Worm (Caenorhabditis elegans) whole organism, L4 larva: Measurements from ENCODE around the gene scl-15.

Source experiments
- D1046.2 ChIP-seq: fragments of 200-800 bp; sonication (Bioruptor generic); IDR thresholded peaks from 2 replicates; pipeline ENCODE4 v1.3.6; 2022; ENCODE audit warnings: missing genetic modification characterization, missing compliant biosample characterization
- T20F7.1 ChIP-seq: fragments of 200-800 bp; sonication (Bioruptor generic); optimal IDR thresholded peaks from 2 replicates; lab custom pipeline; 2018; ENCODE audit warnings: mild to moderate bottlenecking, missing genetic modification characterization, missing compliant biosample characterization
- aha-1 ChIP-seq: fragments of 150-350 bp; peaks from one replicate; lab custom pipeline; 2014; ENCODE audit warnings: missing biosample characterization, missing genetic modification characterization
- ceh-28 ChIP-seq: fragments of 150-350 bp; optimal IDR thresholded peaks from 2 replicates; lab custom pipeline; 2014; ENCODE audit warnings: missing biosample characterization, missing genetic modification reagents, missing genetic modification characterization
- cey-2 ChIP-seq: sonication (generic microtip); optimal IDR thresholded peaks from 3 replicates; lab custom pipeline; 2017; ENCODE audit warnings: missing genetic modification characterization, mild to moderate bottlenecking, missing compliant biosample characterization, antibody characterized with exemption, borderline replicate concordance; ENCODE audit not compliant: insufficient read depth
- daf-12 ChIP-seq: fragments of 150-350 bp; optimal IDR thresholded peaks from 2 replicates; lab custom pipeline; 2014; ENCODE audit warnings: missing biosample characterization, missing genetic modification reagents, missing genetic modification characterization
- daf-16 ChIP-seq, 3 experiments: sonication (generic microtip); optimal IDR thresholded peaks; 2 replicates each; lab custom pipeline; 2016 to 2017; ENCODE audit warnings: missing genetic modification characterization in 3 of 3, missing genetic modification reagents in 3 of 3, mild to moderate bottlenecking in 2 of 3, missing compliant biosample characterization in 2 of 3, missing biosample characterization in 1 of 3, moderate library complexity in 1 of 3
- dmd-6 ChIP-seq: fragments of 200-800 bp; sonication (Bioruptor generic); IDR thresholded peaks from 2 replicates; pipeline ENCODE4 v1.3.6; 2022; ENCODE audit warnings: missing genetic modification reagents, missing genetic modification characterization, missing compliant biosample characterization
- egl-43 ChIP-seq: fragments of 200-800 bp; sonication (Bioruptor generic); IDR thresholded peaks from 2 replicates; pipeline ENCODE4 v1.3.6; 2022; ENCODE audit warnings: missing genetic modification reagents, missing genetic modification characterization, missing compliant biosample characterization
- fkh-10 ChIP-seq: fragments of 150-350 bp; optimal IDR thresholded peaks from 2 replicates; lab custom pipeline; 2014; ENCODE audit warnings: missing biosample characterization, missing genetic modification reagents, missing genetic modification characterization
- fos-1 ChIP-seq: fragments of 150-350 bp; optimal IDR thresholded peaks from 2 replicates; lab custom pipeline; 2014; ENCODE audit warnings: missing biosample characterization, missing genetic modification characterization
- hif-1 ChIP-seq, 2 experiments: sonication (generic microtip); optimal IDR thresholded peaks; 2 replicates each; lab custom pipeline; 2016 to 2017; ENCODE audit warnings: missing compliant biosample characterization in 2 of 2, missing genetic modification characterization in 2 of 2, missing genetic modification reagents in 2 of 2, missing genotype in 2 of 2, mild to moderate bottlenecking in 1 of 2
- hlh-11 ChIP-seq: fragments of 200-800 bp; sonication (Bioruptor generic); optimal IDR thresholded peaks from 2 replicates; lab custom pipeline; 2018; ENCODE audit warnings: mild to moderate bottlenecking, missing genetic modification characterization, missing compliant biosample characterization
- hlh-30 ChIP-seq: sonication (generic microtip); optimal IDR thresholded peaks from 2 replicates; lab custom pipeline; 2017; ENCODE audit warnings: antibody characterized with exemption, mild to moderate bottlenecking, missing genetic modification characterization, missing compliant biosample characterization; ENCODE audit not compliant: insufficient read depth
- lim-7 ChIP-seq: fragments of 200-800 bp; sonication (Bioruptor generic); IDR thresholded peaks from 2 replicates; pipeline ENCODE4 v1.3.6; 2022; ENCODE audit warnings: missing genetic modification characterization, missing compliant biosample characterization
- lin-39 ChIP-seq: fragments of 150-350 bp; optimal IDR thresholded peaks from 2 replicates; lab custom pipeline; 2014; ENCODE audit warnings: missing biosample characterization, missing genetic modification reagents, missing genetic modification characterization
- lir-3 ChIP-seq: sonication (generic microtip); optimal IDR thresholded peaks from 2 replicates; lab custom pipeline; 2016; ENCODE audit warnings: mild to moderate bottlenecking, missing genetic modification characterization, missing compliant biosample characterization
- lsy-2 ChIP-seq, 2 experiments: fragments of 150-350 bp in 1 of 2; sonication (generic microtip) in 1 of 2; optimal IDR thresholded peaks; 2 replicates each; lab custom pipeline; 2014 to 2017; ENCODE audit warnings: missing biosample characterization in 2 of 2, missing genetic modification characterization in 2 of 2
- mes-2 ChIP-seq: sonication (generic microtip); optimal IDR thresholded peaks from 2 replicates; lab custom pipeline; 2016; ENCODE audit warnings: missing genotype, mild to moderate bottlenecking, missing genetic modification characterization, missing compliant biosample characterization; ENCODE audit not compliant: poor library complexity, severe bottlenecking
- nhr-10 ChIP-seq: fragments of 150-350 bp; optimal IDR thresholded peaks from 2 replicates; lab custom pipeline; 2014; ENCODE audit warnings: missing biosample characterization, missing genetic modification characterization
- nhr-237 ChIP-seq: sonication (generic microtip); optimal IDR thresholded peaks from 2 replicates; lab custom pipeline; 2017; ENCODE audit warnings: missing biosample characterization, missing genetic modification characterization
- nhr-28 ChIP-seq: fragments of 150-350 bp; optimal IDR thresholded peaks from 2 replicates; lab custom pipeline; 2014; ENCODE audit warnings: missing biosample characterization, missing genetic modification characterization
- nhr-42 ChIP-seq: fragments of 200-800 bp; sonication (Bioruptor generic); IDR thresholded peaks from 2 replicates; pipeline ENCODE4 v1.3.6; 2022; ENCODE audit warnings: missing genetic modification characterization, missing compliant biosample characterization
- set-16 ChIP-seq: fragments of 200-800 bp; sonication (Bioruptor generic); IDR thresholded peaks from 2 replicates; pipeline ENCODE4 v1.3.6; 2022; ENCODE audit warnings: missing genetic modification reagents, missing genetic modification characterization, missing compliant biosample characterization
- snpc-1.2 ChIP-seq: fragments of 200-800 bp; sonication (Bioruptor generic); IDR thresholded peaks from 2 replicates; pipeline ENCODE4 v1.3.6; 2022; ENCODE audit warnings: missing genetic modification reagents, missing genetic modification characterization, missing compliant biosample characterization
- spr-1 ChIP-seq: sonication (generic microtip); optimal IDR thresholded peaks from 2 replicates; lab custom pipeline; 2016; ENCODE audit warnings: mild to moderate bottlenecking, missing genetic modification characterization, missing compliant biosample characterization
- unc-130 ChIP-seq: sonication (generic microtip); optimal IDR thresholded peaks from 2 replicates; lab custom pipeline; 2016; ENCODE audit warnings: missing genetic modification reagents, missing genetic modification characterization, missing compliant biosample characterization
- unc-39 ChIP-seq: sonication (generic microtip); optimal IDR thresholded peaks from 2 replicates; lab custom pipeline; 2017; ENCODE audit warnings: missing biosample characterization, missing genetic modification characterization
- unc-62 ChIP-seq, 3 experiments: fragments of 150-350 bp in 1 of 3; sonication (generic microtip); optimal IDR thresholded peaks in 2 of 3; peaks in 1 of 3; 1 replicate in 1 of 3; 2 replicates in 2 of 3; lab custom pipeline; 2014 to 2017; ENCODE audit warnings: missing biosample characterization in 3 of 3, missing genetic modification characterization in 3 of 3, missing genetic modification reagents in 3 of 3, missing genotype in 1 of 3
- vab-7 ChIP-seq: fragments of 200-800 bp; sonication (Bioruptor generic); IDR thresholded peaks from 2 replicates; pipeline ENCODE4 v1.3.6; 2022; ENCODE audit warnings: missing genetic modification reagents, missing genetic modification characterization, missing compliant biosample characterization
- zip-2 ChIP-seq: fragments of 150-350 bp; optimal IDR thresholded peaks from 2 replicates; lab custom pipeline; 2014; ENCODE audit warnings: missing biosample characterization, missing genetic modification characterization
- ztf-11 ChIP-seq: fragments of 150-350 bp; optimal IDR thresholded peaks from 2 replicates; lab custom pipeline; 2014; ENCODE audit warnings: missing biosample characterization, missing genetic modification characterization

The scl-15 gene

DNA sequence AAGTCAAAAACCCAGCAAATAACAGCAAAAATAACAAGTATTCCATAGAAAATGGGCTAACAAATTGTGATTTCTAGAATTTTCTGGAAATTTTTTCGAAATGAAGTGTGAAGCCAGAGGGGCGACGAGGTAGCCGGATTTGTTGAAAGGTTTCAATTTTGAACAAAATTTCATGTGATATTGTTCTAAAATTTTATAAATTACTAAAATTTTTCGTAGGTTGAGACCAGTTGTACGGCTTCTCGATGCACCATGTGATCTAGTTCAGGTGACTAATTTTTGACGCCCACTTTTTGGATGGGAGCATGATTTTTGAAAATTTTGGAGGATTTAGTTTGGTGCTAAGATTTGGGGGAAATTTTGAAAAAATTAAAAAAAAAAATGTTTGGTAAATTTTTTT is 25.2 kb downstream of the scl-15 start, which contains the start of gene gcy-19:
Gene gcy-19 (minus strand): TSS at position 101 of the 400 bp plus-strand sequence.
- no peak for TF ChIP-seq unc-39 (tag; lab: Kevin White, UChicago)
- peak in 1 of 2 experiments; percentile 8 for TF ChIP-seq unc-62 (GFP tag; optimal IDR thresholded peaks at IDR 0.05 in 1 of 2; lab: Kevin White, UChicago)
- no peak for TF ChIP-seq unc-62 (tag; optimal IDR thresholded peaks at IDR 0.05; lab: Kevin White, UChicago)

DNA sequence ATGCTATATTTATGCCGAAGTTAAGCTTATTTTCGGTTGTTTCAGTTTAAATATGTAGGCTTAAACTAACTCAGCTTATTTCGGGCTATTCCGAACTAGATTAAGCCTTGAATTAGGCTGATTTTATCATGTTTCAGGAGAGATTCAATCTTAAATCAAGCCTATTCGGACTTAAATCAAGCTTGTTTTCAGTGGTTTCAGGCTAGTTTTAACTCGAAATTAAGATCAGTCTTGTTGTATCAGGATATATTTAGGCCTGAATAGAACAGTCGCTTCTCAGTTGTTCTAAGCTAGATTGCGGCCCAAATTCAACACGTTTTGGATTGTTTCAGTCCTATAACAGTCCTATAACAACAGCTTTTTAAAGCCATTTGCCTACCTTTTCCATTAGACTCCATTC is 32.7 kb downstream of the scl-15 start:
- TF ChIP-seq aha-1 (tag; lab: Kevin White, UChicago) (peak; percentile 96), lir-3 (tag; lab: Kevin White, UChicago) (no peak)

- TF ChIP-seq unc-130 (GFP tag; lab: Kevin White, UChicago) (no peak), set-16 (peak; percentile 60; the same call in 1 of the 2 replicates), nhr-42 (no peak), cey-2 (tag; lab: Kevin White, UChicago) (no peak), zip-2 (tag; lab: Kevin White, UChicago) (no peak)
Measured at ce11 chrII:3250195-3250594, 34.3 kb downstream of the scl-15 start.

DNA sequence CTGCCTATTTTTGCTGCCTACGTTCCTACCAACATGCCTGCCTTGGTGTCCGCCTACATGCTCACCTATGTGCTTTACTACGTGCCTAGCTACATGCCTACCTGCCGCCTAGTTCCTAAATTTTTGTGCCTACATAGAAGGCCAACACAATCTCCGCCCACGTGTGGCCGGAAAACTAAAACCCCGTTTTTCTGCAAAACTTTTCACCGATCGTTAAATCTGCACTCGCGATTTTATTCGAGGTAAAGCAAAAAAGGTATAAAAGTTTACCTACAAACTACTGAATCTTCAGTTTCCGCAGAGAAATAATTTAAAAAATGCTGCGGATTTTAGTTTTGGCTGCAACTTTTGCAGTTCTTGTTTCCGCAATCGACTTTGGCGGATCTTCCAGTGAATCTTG is 35.1 kb downstream of the scl-15 start, which contains the start of gene clec-124:
Gene clec-124 (plus strand): TSS at position 301 of the 400 bp plus-strand sequence.
- TF ChIP-seq fos-1 (tag; lab: Kevin White, UChicago) (no peak), T20F7.1 (GFP tag; lab: Kevin White, UChicago) (no peak), nhr-28 (tag; lab: Kevin White, UChicago) (no peak), dmd-6 (GFP tag; lab: Robert Waterston, UW) (no peak), hlh-11 (tag; lab: Kevin White, UChicago) (no peak), mes-2 (tag; lab: Kevin White, UChicago) (no peak)

ce11 chrII:3248043-3248718 is 36.3 kb downstream of the scl-15 start, which contains the start of the genes fbxc-50 and C17F4.2:
fbxc-50 (minus strand) TSS chrII:3248123.
C17F4.2 (plus strand) TSS chrII:3248668.
- no peak for TF ChIP-seq D1046.2 (GFP tag; lab: Robert Waterston, UW)
- no peak for TF ChIP-seq nhr-237 (tag; lab: Kevin White, UChicago)
- no peak for TF ChIP-seq nhr-42
- no peak for TF ChIP-seq nhr-10
- TF ChIP-seq mes-2 (tag; lab: Kevin White, UChicago) = no peak
- no peak for TF ChIP-seq lim-7
- no peak for TF ChIP-seq snpc-1.2 (GFP tag; lab: Robert Waterston, UW)
- no peak for TF ChIP-seq hif-1 (tag; optimal IDR thresholded peaks at IDR 0.05; lab: Kevin White, UChicago)
- TF ChIP-seq fkh-10 = no peak
- no peak for TF ChIP-seq lsy-2 (tag; optimal IDR thresholded peaks at IDR 0.05; lab: Kevin White, UChicago)
- no peak for TF ChIP-seq spr-1 (tag; lab: Kevin White, UChicago)
- TF ChIP-seq egl-43 (GFP tag; lab: Robert Waterston, UW) = no peak
- TF ChIP-seq vab-7 (GFP tag; lab: Robert Waterston, UW) = no peak
- no peak for TF ChIP-seq dmd-6 (GFP tag; lab: Robert Waterston, UW)
- no peak for TF ChIP-seq daf-12
- TF ChIP-seq daf-16 (GFP tag; optimal IDR thresholded peaks at IDR 0.05; lab: Kevin White, UChicago) = no peak
- TF ChIP-seq daf-16 (tag; optimal IDR thresholded peaks at IDR 0.05; lab: Kevin White, UChicago) = no peak
- TF ChIP-seq lin-39 (tag; lab: Kevin White, UChicago) = no peak
- TF ChIP-seq ztf-11 (tag; lab: Kevin White, UChicago) = no peak
- TF ChIP-seq ceh-28 (tag; lab: Kevin White, UChicago) = no peak
- TF ChIP-seq hlh-30 (tag; lab: Kevin White, UChicago) = no peak
